Fruit fly (Drosophila melanogaster): ENCODE measurements around the gene Spag1.

The Spag1 gene

DNA sequence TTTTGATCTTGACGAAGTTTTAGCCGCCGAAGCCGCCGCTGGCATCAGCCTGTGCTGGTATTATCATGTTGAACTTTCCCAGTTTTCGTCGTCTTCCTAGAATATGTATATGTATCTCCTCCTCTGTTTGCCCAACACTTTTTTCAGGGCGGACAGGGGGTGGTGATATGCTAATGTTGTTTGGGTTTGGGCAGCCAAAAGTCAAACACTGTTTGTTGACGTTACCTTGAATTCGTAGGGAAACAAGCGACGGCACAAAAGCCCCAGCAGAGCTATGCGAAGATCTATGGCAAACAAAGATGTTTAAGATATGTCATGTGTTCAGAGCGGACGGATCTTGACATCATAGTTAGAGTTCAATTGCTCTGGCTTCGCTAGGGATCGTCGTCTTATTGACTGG, 38.9 kb upstream of the Spag1 start (continued):
- TF ChIP-seq CG18262 (tag; optimal IDR thresholded peaks at IDR 0.05): peak; percentile 30
- peak; percentile 24 for TF ChIP-seq gem (tag; optimal IDR thresholded peaks at IDR 0.05)
- TF ChIP-seq nerfin-2 (GFP tag; IDR thresholded peaks at IDR 0.05; ENCODE audit: partially characterized antibody): no peak
- TF ChIP-seq Rfx (GFP tag; IDR thresholded peaks at IDR 0.05): no peak
- no peak for TF ChIP-seq CHES-1-like (GFP tag; optimal IDR thresholded peaks at IDR 0.05)
- TF ChIP-seq CG7357 (GFP tag; IDR thresholded peaks at IDR 0.05): no peak
- TF ChIP-seq rib (GFP tag; IDR thresholded peaks at IDR 0.05): no peak
- peak; percentile 54 for TF ChIP-seq lab (GFP tag; optimal IDR thresholded peaks at IDR 0.05)
- TF ChIP-seq vvl (GFP tag; IDR thresholded peaks at IDR 0.05): peak; percentile 44
- TF ChIP-seq ftz-f1 (GFP tag; optimal IDR thresholded peaks at IDR 0.05): no peak
- no peak for TF ChIP-seq CG18619 (GFP tag; optimal IDR thresholded peaks at IDR 0.05)
- TF ChIP-seq D (optimal IDR thresholded peaks at IDR 0.05): no peak
- TF ChIP-seq D (GFP tag; optimal IDR thresholded peaks at IDR 0.05): peak; percentile 40
- TF ChIP-seq dmrt99B (tag; optimal IDR thresholded peaks at IDR 0.05): peak; percentile 41
- TF ChIP-seq dm (GFP tag; optimal IDR thresholded peaks at IDR 0.05): no peak
- no peak for TF ChIP-seq Doc3 (GFP tag; IDR thresholded peaks at IDR 0.05; ENCODE audit: partially characterized antibody)
- TF ChIP-seq Xrp1 (GFP tag; IDR thresholded peaks at IDR 0.05): peak; percentile 49; the same call in 1 of the 2 replicates
- TF ChIP-seq fd3F (GFP tag; optimal IDR thresholded peaks at IDR 0.05): no peak
- no peak for TF ChIP-seq Aef1 (GFP tag; IDR thresholded peaks at IDR 0.05)
- TF ChIP-seq Dek (tag; optimal IDR thresholded peaks at IDR 0.05): no peak
- no peak for TF ChIP-seq Doc2 (GFP tag; IDR thresholded peaks at IDR 0.05)
- TF ChIP-seq NfI (GFP tag; optimal IDR thresholded peaks at IDR 0.05): no peak
- no peak for TF ChIP-seq Vsx1 (GFP tag; optimal IDR thresholded peaks at IDR 0.05)
- peak; percentile 79 for TF ChIP-seq Med (GFP tag)
- no peak for TF ChIP-seq CG8478 (optimal IDR thresholded peaks at IDR 0.05)
- no peak for TF ChIP-seq br (optimal IDR thresholded peaks at IDR 0.05)
- peak; percentile 82 for TF ChIP-seq kni (GFP tag; optimal IDR thresholded peaks at IDR 0.05)
- TF ChIP-seq CG7786 (GFP tag; optimal IDR thresholded peaks at IDR 0.05): no peak
- no peak for TF ChIP-seq CG17186 (GFP tag; optimal IDR thresholded peaks at IDR 0.05)
- no peak for TF ChIP-seq Hand (GFP tag; optimal IDR thresholded peaks at IDR 0.05)
- no peak for TF ChIP-seq HmgZ (tag; optimal IDR thresholded peaks at IDR 0.05)
- peak; percentile 64 for TF ChIP-seq Blimp-1 (GFP tag; optimal IDR thresholded peaks at IDR 0.05)
- TF ChIP-seq stc (GFP tag; IDR thresholded peaks at IDR 0.05): no peak
- no peak for TF ChIP-seq zfh2 (GFP tag; optimal IDR thresholded peaks at IDR 0.05)
- peak; percentile 22; the same call in 1 of the 3 replicates for TF ChIP-seq otp (GFP tag; IDR thresholded peaks at IDR 0.05)
- TF ChIP-seq trem (tag; optimal IDR thresholded peaks at IDR 0.05): no peak
- no peak for TF ChIP-seq ato (GFP tag; IDR thresholded peaks at IDR 0.05; ENCODE audit: partially characterized antibody)
- no peak for TF ChIP-seq lov (optimal IDR thresholded peaks at IDR 0.05)
- TF ChIP-seq lov (GFP tag; IDR thresholded peaks at IDR 0.05): 0 out of 3 replicates have a peak, but pooled peaks have one; percentile 6
- TF ChIP-seq CG8290 (GFP tag; optimal IDR thresholded peaks at IDR 0.05): no peak
- TF ChIP-seq CG8290 (tag; optimal IDR thresholded peaks at IDR 0.05): peak in 1 of 2 experiments; percentile 52
- TF ChIP-seq Sox102F (GFP tag; optimal IDR thresholded peaks at IDR 0.05): no peak
- no peak for TF ChIP-seq CG42726 (GFP tag; IDR thresholded peaks at IDR 0.05; ENCODE audit: partially characterized antibody)
- no peak for TF ChIP-seq bab2 (GFP tag; optimal IDR thresholded peaks at IDR 0.05)
- TF ChIP-seq CG2875 (GFP tag; optimal IDR thresholded peaks at IDR 0.05): peak; percentile 43
- TF ChIP-seq CG6854 (GFP tag; optimal IDR thresholded peaks at IDR 0.05): no peak
- TF ChIP-seq Trl (optimal IDR thresholded peaks at IDR 0.05): no peak
- peak; percentile 17 for TF ChIP-seq Trl (GFP tag; optimal IDR thresholded peaks at IDR 0.05)
- TF ChIP-seq Dp (GFP tag; optimal IDR thresholded peaks at IDR 0.05): no peak
- TF ChIP-seq Oli (tag; optimal IDR thresholded peaks at IDR 0.05): no peak
- no peak for TF ChIP-seq seq (GFP tag; IDR thresholded peaks at IDR 0.05)
- no peak for TF ChIP-seq chm (GFP tag; IDR thresholded peaks at IDR 0.05)
- no peak for TF ChIP-seq ttk (GFP tag; IDR thresholded peaks at IDR 0.05)
